Worm (Caenorhabditis elegans) whole organism, L1 larva: Measurements from ENCODE around the gene F10D7.4.

Experiments used
- C34B4.2 ChIP-seq: sonication (generic microtip); optimal IDR thresholded peaks from 2 replicates; lab custom pipeline; 2017; ENCODE audit warnings: mild to moderate bottlenecking, missing genetic modification characterization, missing compliant biosample characterization
- ceh-63 ChIP-seq: fragments of 200-800 bp; sonication (Bioruptor generic); optimal IDR thresholded peaks from 2 replicates; lab custom pipeline; 2018; ENCODE audit warnings: mild to moderate bottlenecking, missing genetic modification characterization, missing compliant biosample characterization
- ceh-82 ChIP-seq, 3 experiments: fragments of 150-350 bp in 1 of 3; sonication (generic microtip) in 2 of 3; optimal IDR thresholded peaks; 2 replicates each; lab custom pipeline; 2014 to 2017; ENCODE audit warnings: missing biosample characterization in 3 of 3, missing genetic modification characterization in 3 of 3
- ces-1 ChIP-seq: fragments of 150-350 bp; optimal IDR thresholded peaks from 2 replicates; lab custom pipeline; 2014; ENCODE audit warnings: missing biosample characterization, missing genetic modification reagents, missing genetic modification characterization
- lin-13 ChIP-seq: fragments of 150-350 bp; optimal IDR thresholded peaks from 2 replicates; lab custom pipeline; 2014; ENCODE audit warnings: missing biosample characterization, missing genetic modification reagents, missing genetic modification characterization
- lin-39 ChIP-seq: fragments of 150-350 bp; optimal IDR thresholded peaks from 2 replicates; lab custom pipeline; 2014; ENCODE audit warnings: missing biosample characterization, missing genetic modification reagents, missing genetic modification characterization
- mdl-1 ChIP-seq, 2 experiments: fragments of 150-350 bp; optimal IDR thresholded peaks; 2 replicates each; lab custom pipeline; 2014 to 2017; ENCODE audit warnings: missing biosample characterization in 2 of 2, missing genetic modification characterization in 2 of 2, inconsistent platforms in 1 of 2
- nhr-77 ChIP-seq: fragments of 150-350 bp; optimal IDR thresholded peaks from 2 replicates; lab custom pipeline; 2014; ENCODE audit warnings: missing biosample characterization, missing genetic modification characterization
- skn-1 ChIP-seq: fragments of 150-350 bp; optimal IDR thresholded peaks from 2 replicates; lab custom pipeline; 2014; ENCODE audit warnings: missing biosample characterization, missing genetic modification characterization
- unc-130 ChIP-seq: fragments of 150-350 bp; optimal IDR thresholded peaks from 2 replicates; lab custom pipeline; 2017; ENCODE audit warnings: missing biosample characterization, missing genetic modification characterization, inconsistent platforms
- unc-30 ChIP-seq: sonication (generic microtip); optimal IDR thresholded peaks from 2 replicates; lab custom pipeline; 2017; ENCODE audit warnings: missing biosample characterization, missing genetic modification characterization
- unc-62 ChIP-seq: fragments of 150-350 bp; optimal IDR thresholded peaks from 2 replicates; lab custom pipeline; 2014; ENCODE audit warnings: missing biosample characterization, missing genetic modification reagents, missing genetic modification characterization

DNA sequence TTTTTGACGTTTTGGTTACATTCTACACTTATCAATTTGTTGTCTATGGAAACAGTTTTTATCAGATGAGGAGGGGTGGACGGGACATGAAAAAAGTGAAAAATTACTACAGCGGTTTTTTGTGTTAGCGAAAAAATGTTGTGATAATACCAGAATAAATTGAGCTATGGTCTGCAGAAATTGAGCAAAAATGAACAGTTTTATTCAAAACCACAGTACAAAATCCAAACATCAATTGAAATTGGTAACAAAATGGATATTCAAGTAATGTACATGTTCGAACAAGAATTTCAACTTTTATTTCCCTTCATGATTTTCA lies 42.7 kb upstream of the F10D7.4 start:
- TF ChIP-seq ceh-63 (GFP tag; lab: Kevin White, UChicago) (no peak), nhr-77 (tag; lab: Kevin White, UChicago) (no peak), lin-13 (no peak), unc-30 (tag; lab: Kevin White, UChicago) (no peak), C34B4.2 (tag; lab: Kevin White, UChicago) (no peak), unc-130 (no peak), unc-62 (no peak), skn-1 (no peak), ceh-82 (tag; optimal IDR thresholded peaks at IDR 0.05; lab: Kevin White, UChicago) (no peak), ces-1 (GFP tag; lab: Kevin White, UChicago) (no peak), lin-39 (no peak), mdl-1 (tag; optimal IDR thresholded peaks at IDR 0.05; lab: Kevin White, UChicago) (no peak)
